Fruit fly (Drosophila melanogaster): Measurements from ENCODE around the gene CG42327.

CG42327 gene

dm6 chr3R:11665508-11665907 is 9.6 kb downstream of the CG42327 start (continued):
- TF ChIP-seq CG2116 (GFP tag; optimal IDR thresholded peaks at IDR 0.05) (peak; percentile 4), Lhr (GFP tag; optimal IDR thresholded peaks at IDR 0.05) (peak; percentile 26), tin (GFP tag; optimal IDR thresholded peaks at IDR 0.05) (no peak), CG2202 (tag; optimal IDR thresholded peaks at IDR 0.05) (no peak), CG17912 (GFP tag; optimal IDR thresholded peaks at IDR 0.05) (no peak), sens-2 (GFP tag; IDR thresholded peaks at IDR 0.05) (no peak), pan (optimal IDR thresholded peaks at IDR 0.05) (no peak), pan (GFP tag; optimal IDR thresholded peaks at IDR 0.05 in 1 of 2, IDR thresholded peaks at IDR 0.05 in 1 of 2) (peak in 1 of 2 experiments; percentile 27)

- TF ChIP-seq CG8765 (GFP tag; IDR thresholded peaks at IDR 0.05) (no peak), CG7556 (GFP tag; optimal IDR thresholded peaks at IDR 0.05) (no peak), zfh2 (GFP tag; optimal IDR thresholded peaks at IDR 0.05) (no peak), CG4730 (GFP tag; IDR thresholded peaks at IDR 0.05) (no peak), hkb (optimal IDR thresholded peaks at IDR 0.05) (no peak), hkb (GFP tag; IDR thresholded peaks at IDR 0.05) (no peak), CG11456 (GFP tag; IDR thresholded peaks at IDR 0.05) (no peak), MESR4 (GFP tag; optimal IDR thresholded peaks at IDR 0.05) (no peak), sens (GFP tag) (peak; percentile 65), CG7745 (tag; optimal IDR thresholded peaks at IDR 0.05) (no peak), CG2199 (GFP tag; IDR thresholded peaks at IDR 0.05) (no peak), CG14965 (GFP tag; optimal IDR thresholded peaks at IDR 0.05; ENCODE audit: borderline replicate concordance) (no peak), CG4360 (GFP tag; IDR thresholded peaks at IDR 0.05) (no peak), insv (GFP tag; optimal IDR thresholded peaks at IDR 0.05) (no peak), dm (GFP tag; optimal IDR thresholded peaks at IDR 0.05) (no peak), sug (tag; optimal IDR thresholded peaks at IDR 0.05) (peak; percentile 91), CG11560 (tag; IDR thresholded peaks at IDR 0.05) (no peak), Bteb2 (GFP tag; optimal IDR thresholded peaks at IDR 0.05) (no peak), CG9437 (GFP tag; optimal IDR thresholded peaks at IDR 0.05) (no peak), NC2α (GFP tag; optimal IDR thresholded peaks at IDR 0.05) (no peak), CG17912 (GFP tag; optimal IDR thresholded peaks at IDR 0.05) (no peak), CG7372 (GFP tag; IDR thresholded peaks at IDR 0.05) (no peak), sc (optimal IDR thresholded peaks at IDR 0.05) (no peak), sc (GFP tag; optimal IDR thresholded peaks at IDR 0.05) (no peak), dpn (GFP tag; optimal IDR thresholded peaks at IDR 0.05) (no peak), HmgZ (tag; optimal IDR thresholded peaks at IDR 0.05) (no peak), wek (GFP tag; optimal IDR thresholded peaks at IDR 0.05) (no peak), fd96Cb (tag; optimal IDR thresholded peaks at IDR 0.05) (no peak), Fer1 (GFP tag; optimal IDR thresholded peaks at IDR 0.05) (peak; percentile 39), CG15073 (GFP tag; optimal IDR thresholded peaks at IDR 0.05) (no peak), Ada2b (GFP tag; IDR thresholded peaks at IDR 0.05) (no peak), ato (GFP tag; IDR thresholded peaks at IDR 0.05; ENCODE audit: partially characterized antibody) (no peak), CG13123 (GFP tag; optimal IDR thresholded peaks at IDR 0.05) (no peak), HLH3B (GFP tag; IDR thresholded peaks at IDR 0.05) (no peak), CG10431 (GFP tag; optimal IDR thresholded peaks at IDR 0.05) (no peak), CG9876 (GFP tag; optimal IDR thresholded peaks at IDR 0.05) (no peak), Myb (GFP tag; optimal IDR thresholded peaks at IDR 0.05) (no peak), Poxn (GFP tag; IDR thresholded peaks at IDR 0.05) (no peak), exex (tag; optimal IDR thresholded peaks at IDR 0.05) (peak; percentile 95), Sox100B (GFP tag; optimal IDR thresholded peaks at IDR 0.05) (no peak), CG6683 (GFP tag; optimal IDR thresholded peaks at IDR 0.05) (no peak), lbe (GFP tag; optimal IDR thresholded peaks at IDR 0.05) (peak; percentile 45), tio (GFP tag; optimal IDR thresholded peaks at IDR 0.05) (no peak)
These were observed 10.2 kb downstream of the CG42327 start for dm6 chr3R:11665925-11666687.
